Worm (Caenorhabditis elegans) whole organism, L1 larva: ENCODE measurements around the gene C14C10.10.

Experiments used
- aly-2 ChIP-seq: fragments of 150-350 bp; optimal IDR thresholded peaks from 2 replicates; lab custom pipeline; 2014; ENCODE audit warnings: missing biosample characterization, missing genetic modification characterization
- ama-1 ChIP-seq: fragments of 150-350 bp; optimal IDR thresholded peaks from 2 replicates; lab custom pipeline; 2014
- egl-27 ChIP-seq, 2 experiments: fragments of 150-350 bp in 1 of 2; sonication (generic microtip); optimal IDR thresholded peaks; 3 replicates each; lab custom pipeline; 2017 to 2018; ENCODE audit warnings: missing biosample characterization in 2 of 2, missing genetic modification characterization in 2 of 2, missing genetic modification reagents in 2 of 2
- fkh-10 ChIP-seq: sonication (generic microtip); optimal IDR thresholded peaks from 2 replicates; lab custom pipeline; 2017; ENCODE audit warnings: missing biosample characterization, missing genetic modification reagents, missing genetic modification characterization
- hlh-17 ChIP-seq: fragments of 200-800 bp; sonication (Bioruptor generic); optimal IDR thresholded peaks from 2 replicates; lab custom pipeline; 2018; ENCODE audit warnings: missing genetic modification characterization, mild to moderate bottlenecking, missing compliant biosample characterization, moderate library complexity, borderline replicate concordance
- isw-1 ChIP-seq: fragments of 200-800 bp; sonication (Bioruptor generic); IDR thresholded peaks from 2 replicates; pipeline ENCODE4 v1.3.6; 2022; ENCODE audit warnings: missing genetic modification characterization, missing compliant biosample characterization
- lin-14 ChIP-seq: fragments of 200-800 bp; sonication (Bioruptor generic); optimal IDR thresholded peaks from 2 replicates; lab custom pipeline; 2018; ENCODE audit warnings: mild to moderate bottlenecking, missing genetic modification characterization, moderate library complexity, missing compliant biosample characterization
- nhr-28 ChIP-seq: fragments of 150-350 bp; optimal IDR thresholded peaks from 2 replicates; lab custom pipeline; 2014; ENCODE audit warnings: missing biosample characterization, missing genetic modification characterization
- nhr-77 ChIP-seq: fragments of 150-350 bp; optimal IDR thresholded peaks from 2 replicates; lab custom pipeline; 2014; ENCODE audit warnings: missing biosample characterization, missing genetic modification characterization
- nhr-85 ChIP-seq: sonication (generic microtip); peaks from one replicate; lab custom pipeline; 2016; ENCODE audit warnings: missing genetic modification characterization, inconsistent platforms, missing compliant biosample characterization
- pqm-1 ChIP-seq: sonication (generic microtip); optimal IDR thresholded peaks from 3 replicates; lab custom pipeline; 2017; ENCODE audit warnings: missing biosample characterization, missing genetic modification characterization
- unc-30 ChIP-seq: sonication (generic microtip); optimal IDR thresholded peaks from 2 replicates; lab custom pipeline; 2017; ENCODE audit warnings: missing biosample characterization, missing genetic modification characterization
- zag-1 ChIP-seq: fragments of 150-350 bp; optimal IDR thresholded peaks from 2 replicates; lab custom pipeline; 2014; ENCODE audit warnings: missing biosample characterization, missing genetic modification characterization

DNA sequence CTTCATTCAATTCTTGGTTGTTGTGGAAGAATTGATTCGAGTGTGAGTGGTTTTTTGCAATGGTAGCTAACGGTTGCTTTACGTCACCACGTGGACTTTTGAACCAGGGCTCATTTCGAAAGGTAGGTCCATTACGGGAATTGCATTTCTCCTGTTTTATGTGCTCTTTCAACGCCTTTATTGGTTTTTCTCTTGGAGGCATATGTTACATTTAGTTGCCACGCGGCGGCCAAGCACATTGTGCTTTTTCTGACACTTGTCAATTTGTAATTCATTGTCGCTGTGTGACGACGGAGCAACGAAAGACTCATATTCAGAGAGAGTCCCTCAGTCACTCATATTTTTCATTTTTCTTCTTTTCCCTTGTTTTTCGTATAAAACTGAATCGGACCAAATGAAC lies 14.2 kb downstream of the C14C10.10 start:
- TF ChIP-seq ama-1 (lab: Kevin White, UChicago) (no peak), nhr-85 (tag; lab: Kevin White, UChicago) (no peak), nhr-28 (tag; lab: Kevin White, UChicago) (no peak), egl-27 (tag; optimal IDR thresholded peaks at IDR 0.05; lab: Kevin White, UChicago) (no peak), isw-1 (no peak), fkh-10 (GFP tag; lab: Kevin White, UChicago) (no peak), lin-14 (GFP tag; lab: Kevin White, UChicago) (peak; percentile 34), pqm-1 (tag; lab: Kevin White, UChicago) (no peak), zag-1 (no peak), unc-30 (no peak), hlh-17 (GFP tag; lab: Kevin White, UChicago) (no peak), nhr-77 (no peak), aly-2 (tag; lab: Kevin White, UChicago) (no peak)
